Worm (Caenorhabditis elegans) whole organism, L3 larva: ENCODE measurements around the gene F58A4.1.

ENCODE experiments used
- ama-1 ChIP-seq: fragments of 150-350 bp; optimal IDR thresholded peaks from 2 replicates; lab custom pipeline; 2018
- elt-3 ChIP-seq, 3 experiments: fragments of 150-350 bp in 1 of 3; sonication (generic microtip) in 2 of 3; optimal IDR thresholded peaks; 2 replicates in 2 of 3; 4 replicates in 1 of 3; lab custom pipeline; 2014 to 2017; ENCODE audit warnings: missing biosample characterization in 3 of 3, missing genetic modification characterization in 3 of 3
- fos-1 ChIP-seq: fragments of 150-350 bp; optimal IDR thresholded peaks from 2 replicates; lab custom pipeline; 2014; ENCODE audit warnings: missing biosample characterization, missing genetic modification characterization
- mdl-1 ChIP-seq: fragments of 150-350 bp; optimal IDR thresholded peaks from 2 replicates; lab custom pipeline; 2014; ENCODE audit warnings: missing biosample characterization, missing genetic modification characterization
- nhr-23 ChIP-seq: fragments of 150-350 bp; optimal IDR thresholded peaks from 2 replicates; lab custom pipeline; 2014; ENCODE audit warnings: missing biosample characterization, missing genetic modification reagents, missing genetic modification characterization
- nhr-25 ChIP-seq: sonication (generic microtip); optimal IDR thresholded peaks from 2 replicates; lab custom pipeline; 2017; ENCODE audit warnings: missing biosample characterization, missing genetic modification characterization
- nhr-28 ChIP-seq: fragments of 150-350 bp; optimal IDR thresholded peaks from 2 replicates; lab custom pipeline; 2014; ENCODE audit warnings: missing biosample characterization, missing genetic modification characterization
- pha-4 ChIP-seq: fragments of 150-350 bp; optimal IDR thresholded peaks from 2 replicates; lab custom pipeline; 2014; ENCODE audit warnings: missing biosample characterization, missing genetic modification reagents, missing genetic modification characterization
- unc-39 ChIP-seq: sonication (generic microtip); optimal IDR thresholded peaks from 4 replicates; lab custom pipeline; 2017; ENCODE audit warnings: missing biosample characterization, missing genetic modification characterization
- unc-62 ChIP-seq: fragments of 150-350 bp; sonication (generic microtip); optimal IDR thresholded peaks from 4 replicates; lab custom pipeline; 2014; ENCODE audit warnings: missing biosample characterization, missing genetic modification reagents, missing genetic modification characterization
- ztf-11 ChIP-seq: fragments of 150-350 bp; optimal IDR thresholded peaks from 2 replicates; lab custom pipeline; 2014; ENCODE audit warnings: missing biosample characterization, missing genetic modification characterization

- no peak for TF ChIP-seq elt-3 (tag; optimal IDR thresholded peaks at IDR 0.05; lab: Kevin White, UChicago)
- no peak for TF ChIP-seq unc-62 (GFP tag; lab: Kevin White, UChicago)
- no peak for TF ChIP-seq unc-39
- TF ChIP-seq nhr-25 (tag; lab: Kevin White, UChicago) = no peak
- TF ChIP-seq nhr-28 (tag; lab: Kevin White, UChicago) = no peak
- no peak for TF ChIP-seq mdl-1
- TF ChIP-seq pha-4 (tag; lab: Kevin White, UChicago) = no peak
- peak; percentile 56 for TF ChIP-seq ama-1 (lab: Kevin White, UChicago)
- no peak for TF ChIP-seq fos-1 (tag; lab: Kevin White, UChicago)
- TF ChIP-seq nhr-23 (tag; lab: Kevin White, UChicago) = no peak
- no peak for TF ChIP-seq ztf-11 (tag; lab: Kevin White, UChicago)
Observed at ce11 chrIII:9626602-9627001, 28.3 kb downstream of the F58A4.1 start.
